Fruit fly (Drosophila melanogaster): ENCODE measurements around the gene Sam-S.

Gene Sam-S

dm6 chr2L:73760-74388 is 32.8 kb upstream of the Sam-S start:
- TF ChIP-seq Rel (GFP tag; optimal IDR thresholded peaks at IDR 0.05) (peak; percentile 55), Rel (tag; optimal IDR thresholded peaks at IDR 0.05) (peak; percentile 81), ey (GFP tag; optimal IDR thresholded peaks at IDR 0.05) (no peak), Hnf4 (GFP tag; optimal IDR thresholded peaks at IDR 0.05) (peak; percentile 4)

dm6 chr2L:76048-76447 is 30.7 kb upstream of the Sam-S start, which contains the start of gene CG11374:
Gene CG11374, plus strand, starts transcription at chr2L:76348.
- TF ChIP-seq Rel (GFP tag; optimal IDR thresholded peaks at IDR 0.05), result no peak
- TF ChIP-seq Rel (tag; optimal IDR thresholded peaks at IDR 0.05), result no peak
- TF ChIP-seq CG32264 (GFP tag; optimal IDR thresholded peaks at IDR 0.05), result no peak
- no peak for TF ChIP-seq ey (GFP tag; optimal IDR thresholded peaks at IDR 0.05)

- TF ChIP-seq Sp1 (GFP tag; optimal IDR thresholded peaks at IDR 0.05), result no peak
- no peak for TF ChIP-seq Dif (GFP tag; optimal IDR thresholded peaks at IDR 0.05; ENCODE audit: partially characterized antibody)
- no peak for TF ChIP-seq rgr (GFP tag; optimal IDR thresholded peaks at IDR 0.05)
- TF ChIP-seq h (GFP tag; optimal IDR thresholded peaks at IDR 0.05), result no peak
- TF ChIP-seq tai (GFP tag; optimal IDR thresholded peaks at IDR 0.05), result no peak
- TF ChIP-seq Hr83 (GFP tag; optimal IDR thresholded peaks at IDR 0.05; ENCODE audit: poor library complexity, severe bottlenecking), result no peak
- no peak for TF ChIP-seq ey (GFP tag; optimal IDR thresholded peaks at IDR 0.05)
These were observed 27.9 kb upstream of the Sam-S start for dm6 chr2L:78828-79227.

dm6 chr2L:81198-81597 is 25.5 kb upstream of the Sam-S start:
- TF ChIP-seq dsf (GFP tag; optimal IDR thresholded peaks at IDR 0.05; ENCODE audit: borderline replicate concordance) (no peak), usp (GFP tag; optimal IDR thresholded peaks at IDR 0.05) (no peak), jim (GFP tag; optimal IDR thresholded peaks at IDR 0.05) (no peak), Dif (GFP tag; optimal IDR thresholded peaks at IDR 0.05; ENCODE audit: partially characterized antibody) (no peak), tai (GFP tag; optimal IDR thresholded peaks at IDR 0.05) (peak; percentile 46), Hnf4 (GFP tag; optimal IDR thresholded peaks at IDR 0.05) (peak; percentile 70), Abd-B (GFP tag; optimal IDR thresholded peaks at IDR 0.05) (no peak), br (GFP tag; optimal IDR thresholded peaks at IDR 0.05) (peak; percentile 68), ey (GFP tag; optimal IDR thresholded peaks at IDR 0.05) (peak; percentile 5), CG9705 (GFP tag; optimal IDR thresholded peaks at IDR 0.05) (no peak), psq (GFP tag; optimal IDR thresholded peaks at IDR 0.05) (peak; percentile 24), Sp1 (GFP tag; optimal IDR thresholded peaks at IDR 0.05) (peak; percentile 56), Myc (optimal IDR thresholded peaks at IDR 0.05) (no peak), Hr83 (GFP tag; optimal IDR thresholded peaks at IDR 0.05; ENCODE audit: poor library complexity, severe bottlenecking) (peak; percentile 80), Vsx2 (GFP tag; optimal IDR thresholded peaks at IDR 0.05; ENCODE audit: partially characterized antibody) (no peak), brk (GFP tag; optimal IDR thresholded peaks at IDR 0.05) (peak; percentile 74), h (GFP tag; optimal IDR thresholded peaks at IDR 0.05) (peak; percentile 80), rgr (GFP tag; optimal IDR thresholded peaks at IDR 0.05) (peak; percentile 69), Dfd (GFP tag; optimal IDR thresholded peaks at IDR 0.05) (no peak), woc (GFP tag; optimal IDR thresholded peaks at IDR 0.05) (peak; percentile 12), HLH106 (tag; optimal IDR thresholded peaks at IDR 0.05) (peak; percentile 5), OdsH (GFP tag; optimal IDR thresholded peaks at IDR 0.05) (peak; percentile 55), Rel (GFP tag; optimal IDR thresholded peaks at IDR 0.05) (peak; percentile 36), Rel (tag; optimal IDR thresholded peaks at IDR 0.05) (peak; percentile 20), GATAd (GFP tag; optimal IDR thresholded peaks at IDR 0.05) (no peak), sage (GFP tag; optimal IDR thresholded peaks at IDR 0.05) (peak; percentile 53), pan (optimal IDR thresholded peaks at IDR 0.05) (no peak), CrebA (GFP tag; optimal IDR thresholded peaks at IDR 0.05; ENCODE audit: borderline replicate concordance) (no peak), Hr78 (GFP tag; optimal IDR thresholded peaks at IDR 0.05) (no peak), Mio (GFP tag; optimal IDR thresholded peaks at IDR 0.05) (no peak), dmrt93B (GFP tag; optimal IDR thresholded peaks at IDR 0.05) (no peak), fru (GFP tag; optimal IDR thresholded peaks at IDR 0.05) (peak; percentile 59), Jra (GFP tag; optimal IDR thresholded peaks at IDR 0.05) (peak; percentile 10), sv (GFP tag; optimal IDR thresholded peaks at IDR 0.05) (no peak), N (GFP tag; optimal IDR thresholded peaks at IDR 0.05) (no peak), foxo (GFP tag; optimal IDR thresholded peaks at IDR 0.05) (peak in 1 of 2 experiments; percentile 38)

All from whole organism, wandering third instar larva.